Worm (Caenorhabditis elegans) whole organism, young adult: ENCODE measurements around the gene T20B3.14.

ENCODE experiments used
- B0019.2 ChIP-seq: fragments of 200-800 bp; sonication (Bioruptor generic); conservative IDR thresholded peaks from 2 replicates; pipeline ENCODE4 v1.3.6; 2022; ENCODE audit warnings: missing genetic modification reagents, missing genetic modification characterization, missing compliant biosample characterization
- B0336.3 ChIP-seq: fragments of 200-800 bp; sonication (Bioruptor generic); IDR thresholded peaks from 2 replicates; pipeline ENCODE4 v1.3.6; 2022; ENCODE audit warnings: missing genetic modification characterization, missing compliant biosample characterization
- F33H1.4 ChIP-seq: fragments of 200-800 bp; sonication (Bioruptor generic); IDR thresholded peaks from 2 replicates; pipeline ENCODE4 v1.3.6; 2022; ENCODE audit warnings: missing genetic modification reagents, missing genetic modification characterization, missing compliant biosample characterization
- Y53F4B.3 ChIP-seq: fragments of 200-800 bp; sonication (Bioruptor generic); IDR thresholded peaks from 2 replicates; pipeline ENCODE4 v1.3.6; 2022; ENCODE audit warnings: missing genetic modification reagents, missing genetic modification characterization, missing compliant biosample characterization
- Y95B8A.8 ChIP-seq: fragments of 200-800 bp; sonication (Bioruptor generic); IDR thresholded peaks from 2 replicates; pipeline ENCODE4 v1.3.6; 2022; ENCODE audit warnings: missing genetic modification reagents, missing genetic modification characterization, missing compliant biosample characterization
- akir-1 ChIP-seq: fragments of 200-800 bp; sonication (Bioruptor generic); optimal IDR thresholded peaks from 2 replicates; lab custom pipeline; 2018; ENCODE audit warnings: mild to moderate bottlenecking, missing genetic modification characterization, moderate library complexity, missing compliant biosample characterization
- aptf-2 ChIP-seq: fragments of 200-800 bp; sonication (Bioruptor generic); conservative IDR thresholded peaks from 2 replicates; pipeline ENCODE4 v1.3.6; 2022; ENCODE audit warnings: missing genetic modification reagents, missing genetic modification characterization, missing compliant biosample characterization
- attf-3 ChIP-seq: fragments of 200-800 bp; sonication (Bioruptor generic); conservative IDR thresholded peaks from 2 replicates; pipeline ENCODE4 v1.3.6; 2022; ENCODE audit warnings: missing genetic modification reagents, missing genetic modification characterization, missing compliant biosample characterization
- attf-5 ChIP-seq: fragments of 200-800 bp; sonication (Bioruptor generic); optimal IDR thresholded peaks from 2 replicates; lab custom pipeline; 2018; ENCODE audit warnings: mild to moderate bottlenecking, missing genetic modification characterization, missing compliant biosample characterization
- attf-6 ChIP-seq: fragments of 200-800 bp; sonication (Bioruptor generic); IDR thresholded peaks from 2 replicates; pipeline ENCODE4 v1.3.6; 2022; ENCODE audit warnings: missing genetic modification reagents, missing genetic modification characterization, missing compliant biosample characterization
- cebp-2 ChIP-seq: fragments of 200-800 bp; sonication (Bioruptor generic); IDR thresholded peaks from 2 replicates; pipeline ENCODE4 v1.3.6; 2022; ENCODE audit warnings: missing genetic modification characterization, missing compliant biosample characterization
- ceh-58 ChIP-seq: fragments of 200-800 bp; sonication (Bioruptor generic); IDR thresholded peaks from 2 replicates; pipeline ENCODE4 v1.3.6; 2022; ENCODE audit warnings: missing genetic modification characterization, missing compliant biosample characterization
- ceh-79 ChIP-seq: sonication (generic microtip); optimal IDR thresholded peaks from 2 replicates; lab custom pipeline; 2017; ENCODE audit warnings: mild to moderate bottlenecking, missing genetic modification characterization, missing compliant biosample characterization
- dpff-1 ChIP-seq: sonication (generic microtip); optimal IDR thresholded peaks from 2 replicates; lab custom pipeline; 2017; ENCODE audit warnings: mild to moderate bottlenecking, missing genetic modification characterization, missing compliant biosample characterization
- efl-1 ChIP-seq: fragments of 150-350 bp; optimal IDR thresholded peaks from 2 replicates; lab custom pipeline; 2014; ENCODE audit warnings: missing biosample characterization, missing genetic modification reagents, missing genetic modification characterization
- egl-44 ChIP-seq: fragments of 200-800 bp; sonication (Bioruptor generic); IDR thresholded peaks from 2 replicates; pipeline ENCODE4 v1.3.6; 2022; ENCODE audit warnings: missing genetic modification reagents, missing genetic modification characterization, missing compliant biosample characterization
- fkh-3 ChIP-seq: sonication (generic microtip); optimal IDR thresholded peaks from 2 replicates; lab custom pipeline; 2016; ENCODE audit warnings: mild to moderate bottlenecking, missing genetic modification characterization, missing compliant biosample characterization
- gei-17 ChIP-seq: fragments of 200-800 bp; sonication (Bioruptor generic); optimal IDR thresholded peaks from 2 replicates; lab custom pipeline; 2018; ENCODE audit warnings: mild to moderate bottlenecking, missing genetic modification characterization, missing compliant biosample characterization
- hlh-12 ChIP-seq: sonication (generic microtip); optimal IDR thresholded peaks from 2 replicates; lab custom pipeline; 2016; ENCODE audit warnings: missing genetic modification characterization, missing compliant biosample characterization
- hmg-1.2 ChIP-seq: fragments of 200-800 bp; sonication (Bioruptor generic); IDR thresholded peaks from 2 replicates; pipeline ENCODE4 v1.3.6; 2022; ENCODE audit warnings: missing genetic modification reagents, missing genetic modification characterization, missing compliant biosample characterization
- hmg-20 ChIP-seq: fragments of 200-800 bp; sonication (Bioruptor generic); IDR thresholded peaks from 2 replicates; pipeline ENCODE4 v1.3.6; 2022; ENCODE audit warnings: missing genetic modification reagents, missing genetic modification characterization, missing compliant biosample characterization
- hrde-1 ChIP-seq: sonication (generic microtip); optimal IDR thresholded peaks from 2 replicates; lab custom pipeline; 2016; ENCODE audit warnings: missing genetic modification characterization, mild to moderate bottlenecking, missing compliant biosample characterization, moderate library complexity, missing genotype, missing genetic modification reagents, borderline replicate concordance
- hsf-1 ChIP-seq: fragments of 200-800 bp; sonication (Bioruptor generic); IDR thresholded peaks from 2 replicates; pipeline ENCODE4 v1.3.6; 2022; ENCODE audit warnings: missing genetic modification reagents, missing genetic modification characterization, missing compliant biosample characterization
- lin-26 ChIP-seq: fragments of 200-800 bp; sonication (Bioruptor generic); IDR thresholded peaks from 2 replicates; pipeline ENCODE4 v1.3.6; 2022; ENCODE audit warnings: missing genetic modification reagents, missing genetic modification characterization, missing compliant biosample characterization
- lir-1 ChIP-seq: fragments of 200-800 bp; sonication (Bioruptor generic); conservative IDR thresholded peaks from 2 replicates; pipeline ENCODE4 v1.3.6; 2022; ENCODE audit warnings: missing genetic modification reagents, missing genetic modification characterization, missing compliant biosample characterization
- madf-8 ChIP-seq: fragments of 200-800 bp; sonication (Bioruptor generic); conservative IDR thresholded peaks from 2 replicates; pipeline ENCODE4 v1.3.6; 2022; ENCODE audit warnings: missing genetic modification reagents, missing genetic modification characterization, missing compliant biosample characterization
- nfya-1 ChIP-seq: sonication (generic microtip); optimal IDR thresholded peaks from 2 replicates; lab custom pipeline; 2017; ENCODE audit warnings: antibody characterized with exemption, missing compliant biosample characterization, missing genetic modification characterization, borderline replicate concordance; ENCODE audit not compliant: insufficient read depth
- nfyb-1 ChIP-seq: fragments of 200-800 bp; sonication (Bioruptor generic); IDR thresholded peaks from 2 replicates; pipeline ENCODE4 v1.3.6; 2022; ENCODE audit warnings: missing genetic modification reagents, missing genetic modification characterization, missing compliant biosample characterization
- nhr-179 ChIP-seq: sonication (generic microtip); optimal IDR thresholded peaks from 2 replicates; lab custom pipeline; 2016; ENCODE audit warnings: mild to moderate bottlenecking, missing genetic modification characterization, missing compliant biosample characterization
- nhr-80 ChIP-seq: sonication (generic microtip); optimal IDR thresholded peaks from 2 replicates; lab custom pipeline; 2016; ENCODE audit warnings: missing genetic modification characterization, missing compliant biosample characterization
- pha-4 ChIP-seq: fragments of 150-350 bp; sonication (generic microtip); optimal IDR thresholded peaks from 2 replicates; lab custom pipeline; 2014; ENCODE audit warnings: missing biosample characterization, missing genetic modification reagents, missing genetic modification characterization
- rcor-1 ChIP-seq: fragments of 200-800 bp; sonication (Bioruptor generic); IDR thresholded peaks from 2 replicates; pipeline ENCODE4 v1.3.6; 2022; ENCODE audit warnings: missing genetic modification reagents, missing genetic modification characterization, missing compliant biosample characterization
- snpc-4 ChIP-seq, 5 experiments: fragments of 150-350 bp in 1 of 5; sonication (generic microtip) in 4 of 5; optimal IDR thresholded peaks; 2 replicates each; lab custom pipeline; 2014 to 2018; ENCODE audit warnings: missing genetic modification characterization in 5 of 5, missing biosample characterization in 3 of 5, antibody characterized with exemption in 2 of 5, mild to moderate bottlenecking in 2 of 5, missing compliant biosample characterization in 2 of 5, missing genotype in 2 of 5, moderate library complexity in 2 of 5, missing genetic modification reagents in 1 of 5
- tlf-1 ChIP-seq: fragments of 200-800 bp; sonication (Bioruptor generic); optimal IDR thresholded peaks from 2 replicates; lab custom pipeline; 2018; ENCODE audit warnings: mild to moderate bottlenecking, missing genetic modification characterization, missing compliant biosample characterization
- unc-130 ChIP-seq: sonication (generic microtip); optimal IDR thresholded peaks from 2 replicates; lab custom pipeline; 2016; ENCODE audit warnings: missing genetic modification reagents, missing genetic modification characterization, missing compliant biosample characterization
- xnd-1 ChIP-seq: sonication (generic microtip); optimal IDR thresholded peaks from 2 replicates; lab custom pipeline; 2016; ENCODE audit warnings: missing genotype, missing genetic modification reagents, missing genetic modification characterization, missing compliant biosample characterization
- zfh-2 ChIP-seq: fragments of 200-800 bp; sonication (Bioruptor generic); conservative IDR thresholded peaks from 2 replicates; pipeline ENCODE4 v1.3.6; 2022; ENCODE audit warnings: missing genetic modification reagents, missing genetic modification characterization, missing compliant biosample characterization
- ztf-25 ChIP-seq: fragments of 200-800 bp; sonication (Bioruptor generic); IDR thresholded peaks from 2 replicates; pipeline ENCODE4 v1.3.6; 2022; ENCODE audit warnings: missing genetic modification reagents, missing genetic modification characterization, missing compliant biosample characterization
- ztf-28 ChIP-seq: fragments of 200-800 bp; sonication (Bioruptor generic); IDR thresholded peaks from 2 replicates; pipeline ENCODE4 v1.3.6; 2022; ENCODE audit warnings: missing genetic modification reagents, missing genetic modification characterization, missing compliant biosample characterization

T20B3.14 gene

DNA sequence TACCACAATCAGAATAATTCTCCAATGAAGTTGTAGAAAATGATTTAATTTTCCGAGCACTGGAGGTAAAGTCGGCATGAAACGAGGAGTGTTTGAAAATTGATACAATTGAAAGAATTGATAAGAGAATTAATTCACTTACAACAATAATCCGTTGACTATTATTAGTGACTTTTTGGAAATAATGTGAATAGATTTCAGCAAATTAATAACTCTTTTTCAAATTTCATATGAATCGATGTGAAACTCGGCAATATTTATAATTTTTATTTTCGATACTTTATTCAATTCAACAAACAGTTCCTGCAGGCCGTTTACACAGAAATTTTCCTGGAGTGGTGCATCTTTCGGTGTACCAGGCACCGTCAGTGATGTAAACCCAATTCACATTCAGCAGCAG lies 30.9 kb upstream of the T20B3.14 start, which contains the start of gene clec-37:
Gene clec-37 (minus strand): TSS at position 101 of the 400 bp plus-strand sequence.
- no peak for TF ChIP-seq gei-17 (GFP tag; lab: Kevin White, UChicago)
- no peak for TF ChIP-seq ceh-79 (tag; lab: Kevin White, UChicago)
- no peak for TF ChIP-seq cebp-2 (GFP tag; lab: Robert Waterston, UW)
- TF ChIP-seq B0336.3 (GFP tag; lab: Robert Waterston, UW), result no peak
- TF ChIP-seq ztf-25 (GFP tag; lab: Robert Waterston, UW), result no peak
- no peak for TF ChIP-seq lir-1 (GFP tag; lab: Robert Waterston, UW)
- TF ChIP-seq attf-6 (GFP tag; lab: Robert Waterston, UW), result no peak
- TF ChIP-seq, all 124 proteins: peak for 0

DNA sequence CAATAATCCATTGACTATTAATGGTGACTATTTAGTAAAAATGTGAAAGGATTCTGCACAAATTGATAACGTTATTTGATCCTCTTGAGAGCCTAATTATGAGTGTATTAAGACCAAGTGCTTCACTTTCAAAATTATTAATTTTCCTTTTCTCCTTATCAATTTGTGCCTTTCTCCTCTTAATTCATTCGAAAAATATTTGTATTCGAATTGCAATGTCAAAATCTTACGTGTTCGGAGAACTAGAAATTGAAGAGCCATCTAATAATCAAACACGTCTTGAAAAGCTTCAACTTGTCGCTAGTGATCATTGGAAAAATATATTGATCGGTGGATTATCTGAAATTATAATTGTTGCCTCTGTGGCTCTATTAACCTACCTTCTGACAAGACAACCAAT lies 27.4 kb upstream of the T20B3.14 start, which contains the start of the genes clec-36 and clec-26:
Gene clec-36 (minus strand): TSS at position 101 of the 400 bp plus-strand sequence.
Gene clec-26 (plus strand): TSS at position 114 of the 400 bp plus-strand sequence.
- no peak for TF ChIP-seq B0019.2 (GFP tag; lab: Robert Waterston, UW)
- TF ChIP-seq hmg-1.2 (GFP tag; lab: Robert Waterston, UW), result no peak
- TF ChIP-seq Y53F4B.3, result no peak
- TF ChIP-seq lir-1 (GFP tag; lab: Robert Waterston, UW), result no peak
- TF ChIP-seq akir-1 (GFP tag; lab: Kevin White, UChicago), result no peak
- TF ChIP-seq nhr-80 (tag; lab: Kevin White, UChicago), result peak; percentile 18
- TF ChIP-seq, all 124 proteins: peak for 1

DNA sequence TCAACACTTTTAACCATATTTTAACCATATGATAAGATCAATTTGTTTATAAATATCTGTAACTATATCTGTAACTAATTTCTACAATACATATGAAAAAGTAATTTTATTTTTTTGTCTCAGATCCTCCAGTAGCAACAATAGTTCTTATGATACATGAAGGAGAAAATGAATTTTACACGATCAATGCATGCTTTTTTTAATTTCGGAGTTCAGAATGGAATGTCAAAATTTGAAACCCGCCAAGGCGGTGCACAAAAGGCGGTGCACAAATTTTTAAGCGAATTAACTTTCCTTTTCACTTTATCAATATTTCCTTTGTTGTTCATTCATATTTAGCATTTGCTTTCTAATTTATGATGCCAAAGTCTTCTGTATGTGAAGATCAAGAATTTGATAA lies 21.8 kb upstream of the T20B3.14 start, which contains the start of gene clec-25:
Gene clec-25 (plus strand): TSS at position 301 of the 400 bp plus-strand sequence.
- no peak for TF ChIP-seq xnd-1 (tag; lab: Kevin White, UChicago)
- TF ChIP-seq nhr-179 (tag; lab: Kevin White, UChicago), result no peak
- no peak for TF ChIP-seq pha-4 (tag; lab: Kevin White, UChicago)
- TF ChIP-seq fkh-3 (tag; lab: Kevin White, UChicago), result no peak
- TF ChIP-seq hsf-1 (GFP tag; lab: Robert Waterston, UW), result no peak
- no peak for TF ChIP-seq hrde-1
- no peak for TF ChIP-seq rcor-1 (GFP tag; lab: Robert Waterston, UW)
- TF ChIP-seq nfya-1 (tag; lab: Kevin White, UChicago), result no peak
- TF ChIP-seq egl-44 (GFP tag; lab: Robert Waterston, UW), result no peak
- TF ChIP-seq hmg-20, result no peak
- TF ChIP-seq attf-3 (GFP tag; lab: Robert Waterston, UW), result no peak
- no peak for TF ChIP-seq unc-130 (GFP tag; lab: Kevin White, UChicago)

DNA sequence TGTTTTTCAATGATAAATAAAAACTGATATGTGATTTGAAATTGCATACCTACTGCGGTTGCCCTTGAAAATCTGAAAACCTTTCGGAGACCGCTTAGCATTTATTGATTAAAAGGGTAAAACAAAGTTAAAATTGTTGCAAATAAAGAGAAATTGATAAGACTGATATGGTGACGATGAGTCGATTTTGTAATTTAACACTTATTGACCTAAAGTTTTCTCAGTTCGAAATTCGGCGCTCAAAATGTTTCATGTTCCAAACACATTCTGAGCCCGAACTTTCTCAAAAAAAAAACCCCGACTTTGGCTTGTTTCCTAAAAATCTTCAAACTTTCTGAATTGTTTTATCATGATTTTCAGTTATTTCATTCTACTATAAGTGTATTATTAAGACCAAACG lies 19.8 kb upstream of the T20B3.14 start, which contains the start of gene clec-40:
Gene clec-40 (minus strand): TSS at position 101 of the 400 bp plus-strand sequence.
- no peak for TF ChIP-seq zfh-2 (GFP tag; lab: Robert Waterston, UW)

DNA sequence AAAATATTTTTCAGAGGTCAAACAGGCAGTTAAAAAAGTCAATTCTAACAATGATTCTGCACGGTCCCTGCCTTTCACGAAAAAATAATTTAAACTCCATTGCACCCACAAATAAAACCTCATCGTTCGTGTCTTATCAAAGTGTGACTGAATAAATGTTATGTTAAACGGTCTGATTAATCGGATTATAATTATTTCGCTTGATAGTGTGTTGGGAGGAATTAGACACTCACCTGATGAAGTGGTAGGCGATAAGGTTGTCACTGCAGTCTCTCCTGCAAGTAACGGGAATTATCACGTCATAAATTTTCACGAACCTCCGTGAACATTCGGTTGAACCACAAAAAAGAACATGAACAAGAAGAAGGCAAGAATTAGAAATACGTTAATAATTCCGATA lies 19.2 kb upstream of the T20B3.14 start:
- TF ChIP-seq zfh-2 (GFP tag; lab: Robert Waterston, UW), result no peak
- TF ChIP-seq nhr-80 (tag; lab: Kevin White, UChicago), result peak; percentile 72

DNA sequence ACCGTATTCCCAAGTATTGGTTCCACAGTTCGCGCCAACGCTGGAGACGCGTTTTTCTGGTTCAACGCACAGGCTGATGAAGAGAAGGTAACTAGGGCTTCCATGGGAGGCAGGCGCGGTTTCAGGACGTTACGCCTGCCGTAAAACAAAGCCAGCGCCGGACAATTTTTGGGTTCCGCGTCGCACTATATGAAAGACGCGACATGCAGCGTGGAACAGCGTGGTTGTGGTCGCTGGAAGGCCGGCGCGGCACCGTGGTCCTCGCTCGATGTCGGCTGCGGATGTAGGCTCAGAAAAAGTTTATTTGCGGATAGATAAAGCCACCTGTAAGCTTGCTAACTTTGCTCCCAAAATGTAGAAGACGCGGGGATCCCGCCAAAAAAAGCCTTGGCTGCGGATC lies 17.3 kb upstream of the T20B3.14 start:
- no peak for TF ChIP-seq hlh-12 (tag; lab: Kevin White, UChicago)
- no peak for TF ChIP-seq efl-1 (GFP tag; lab: Kevin White, UChicago)
- no peak for TF ChIP-seq snpc-4 (GFP tag; optimal IDR thresholded peaks at IDR 0.05; lab: Kevin White, UChicago)
- TF ChIP-seq snpc-4 (tag; optimal IDR thresholded peaks at IDR 0.05; lab: Kevin White, UChicago), result peak in 2 of 4 experiments; percentile 47 to 75
- TF ChIP-seq dpff-1, result no peak
- no peak for TF ChIP-seq madf-8 (GFP tag; lab: Robert Waterston, UW)
- TF ChIP-seq Y95B8A.8 (GFP tag; lab: Robert Waterston, UW), result no peak
- no peak for TF ChIP-seq B0336.3 (GFP tag; lab: Robert Waterston, UW)
- peak; percentile 68 for TF ChIP-seq zfh-2 (GFP tag; lab: Robert Waterston, UW)
- TF ChIP-seq ceh-58, result no peak
- no peak for TF ChIP-seq tlf-1
- 0 out of 2 replicates have a peak, but pooled peaks have one; percentile 39 for TF ChIP-seq nfyb-1 (GFP tag; lab: Robert Waterston, UW)
- TF ChIP-seq ztf-28 (GFP tag; lab: Robert Waterston, UW), result no peak
- TF ChIP-seq aptf-2, result no peak
- no peak for TF ChIP-seq lin-26 (GFP tag; lab: Robert Waterston, UW)
- TF ChIP-seq attf-5 (GFP tag; lab: Kevin White, UChicago), result no peak
- TF ChIP-seq F33H1.4 (GFP tag; lab: Robert Waterston, UW), result no peak
